Worm (Caenorhabditis elegans): ENCODE data around the gene lrr-1.

lrr-1 gene

DNA sequence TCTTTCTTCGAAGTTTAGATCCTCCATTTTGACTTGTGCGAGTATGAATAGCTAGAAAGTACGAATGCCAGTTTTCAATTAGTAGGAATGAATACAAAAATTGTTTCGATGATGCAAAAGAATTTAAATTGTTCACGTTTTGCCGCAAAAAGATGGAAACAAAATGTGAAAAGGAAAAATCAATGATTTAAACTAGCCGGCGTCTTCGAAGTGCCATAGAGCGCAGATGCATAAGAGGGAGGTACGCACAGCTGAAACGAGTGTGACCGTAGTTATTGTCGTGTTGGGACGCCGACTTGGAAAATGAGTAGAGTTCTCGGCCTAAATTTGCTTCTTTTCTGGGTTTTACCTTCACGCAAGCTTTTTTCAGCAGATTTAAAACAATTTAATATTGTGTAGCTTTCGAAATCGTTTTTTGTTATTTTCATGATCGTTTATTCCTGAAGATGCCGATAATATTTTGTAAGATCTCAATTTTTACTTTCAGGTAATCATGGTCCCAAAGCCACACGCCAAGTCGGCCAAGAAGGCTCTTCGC, 19.0 kb upstream of the lrr-1 start, which contains the start of the genes ify-1 and rpl-22 (continued):
- TF ChIP-seq sox-2 (GFP tag; IDR thresholded peaks at IDR 0.05) = no peak
- TF ChIP-seq lin-11 (tag; optimal IDR thresholded peaks at IDR 0.05) = no peak
- peak; percentile 61 for TF ChIP-seq unc-86 (tag; optimal IDR thresholded peaks at IDR 0.05)
- peak; percentile 87 for TF ChIP-seq ceh-31 (tag; optimal IDR thresholded peaks at IDR 0.05)
- TF ChIP-seq ceh-19 (GFP tag; optimal IDR thresholded peaks at IDR 0.05) = peak; percentile 20
- peak; percentile 31 for TF ChIP-seq hlh-8 (tag; optimal IDR thresholded peaks at IDR 0.05)
- TF ChIP-seq gmeb-2 (tag; optimal IDR thresholded peaks at IDR 0.05) = no peak
- TF ChIP-seq unc-3 (GFP tag; conservative IDR thresholded peaks at IDR 0.05) = no peak
- TF ChIP-seq unc-3 (tag; optimal IDR thresholded peaks at IDR 0.05) = no peak
- TF ChIP-seq T23F11.4 (GFP tag; optimal IDR thresholded peaks at IDR 0.05) = no peak
- peak; percentile 71 for TF ChIP-seq unc-55 (GFP tag; optimal IDR thresholded peaks at IDR 0.05)
- no peak for TF ChIP-seq ttx-3 (tag; optimal IDR thresholded peaks at IDR 0.05)
- TF ChIP-seq ceh-18 (tag; optimal IDR thresholded peaks at IDR 0.05) = peak; percentile 86
- peak; percentile 33 for TF ChIP-seq ztf-16 (tag; optimal IDR thresholded peaks at IDR 0.05)
- TF ChIP-seq pros-1 (tag; optimal IDR thresholded peaks at IDR 0.05) = peak; percentile 73
- peak; percentile 70 for TF ChIP-seq tbx-2 (tag; optimal IDR thresholded peaks at IDR 0.05)
- TF ChIP-seq ahr-1 (tag; optimal IDR thresholded peaks at IDR 0.05) = no peak
- peak; percentile 97 for TF ChIP-seq ceh-48 (tag; optimal IDR thresholded peaks at IDR 0.05)
- TF ChIP-seq hlh-30 (tag; optimal IDR thresholded peaks at IDR 0.05; ENCODE audit: insufficient read depth) = peak; percentile 71
- peak; percentile 82 for TF ChIP-seq dve-1 (tag; optimal IDR thresholded peaks at IDR 0.05)
- peak; percentile 68 for TF ChIP-seq pax-1 (tag; optimal IDR thresholded peaks at IDR 0.05)
- peak; percentile 22 for TF ChIP-seq fax-1 (tag; optimal IDR thresholded peaks at IDR 0.05)
- peak; percentile 36 for TF ChIP-seq pqm-1 (tag; optimal IDR thresholded peaks at IDR 0.05)

DNA sequence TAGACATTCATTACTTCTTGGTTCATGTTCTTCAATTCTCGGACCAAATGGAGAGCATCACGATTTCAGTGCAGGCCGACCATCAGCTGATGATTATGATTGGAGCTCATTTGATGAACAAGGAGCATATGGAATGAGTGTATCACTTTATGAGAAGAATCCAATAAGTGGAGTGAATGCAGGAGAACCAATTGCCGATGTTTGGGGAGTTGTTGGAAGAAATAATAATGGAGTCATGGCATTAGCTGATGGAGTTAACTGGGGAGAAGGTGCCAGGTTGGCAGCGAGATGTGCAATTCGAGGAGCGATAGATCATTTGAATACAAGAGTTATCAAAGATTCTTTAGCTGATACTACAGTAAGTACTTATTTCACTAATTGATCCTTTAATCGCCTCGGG, 14.5 kb upstream of the lrr-1 start:
- TF ChIP-seq syd-9 (tag; optimal IDR thresholded peaks at IDR 0.05) = no peak
- TF ChIP-seq ceh-30 (tag; optimal IDR thresholded peaks at IDR 0.05) = no peak

DNA sequence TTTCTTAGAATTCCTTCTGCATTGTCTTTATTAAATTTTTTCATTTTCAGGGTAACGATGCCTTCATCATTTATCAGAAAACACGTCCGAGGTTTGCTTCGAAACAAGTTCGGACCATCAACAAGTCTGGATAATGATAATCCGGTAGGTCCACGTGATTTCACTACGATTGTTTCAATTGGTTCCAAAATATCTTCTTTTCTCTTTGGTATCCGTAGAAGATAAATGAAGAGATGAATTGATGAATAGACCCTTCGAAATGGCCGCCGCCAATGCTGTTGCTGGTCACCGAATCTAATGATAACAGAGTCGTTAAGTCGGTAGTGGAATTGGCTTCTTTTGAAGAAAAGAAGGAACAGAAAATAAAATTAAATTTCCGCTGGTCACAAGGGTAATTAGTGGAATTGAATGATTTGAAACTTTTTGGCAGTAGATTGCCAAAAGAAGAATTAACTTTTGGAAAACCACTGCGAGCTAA, 13.7 kb upstream of the lrr-1 start, which contains the start of gene F33G12.6:
TSS of gene F33G12.6 (plus strand) at position 51 of the 478 bp plus-strand sequence.
- TF ChIP-seq unc-42 (tag; optimal IDR thresholded peaks at IDR 0.05) = no peak
- TF ChIP-seq dve-1 (tag; optimal IDR thresholded peaks at IDR 0.05) = no peak
- no peak for TF ChIP-seq C08G9.2 (tag; optimal IDR thresholded peaks at IDR 0.05)
- no peak for TF ChIP-seq pros-1 (tag; optimal IDR thresholded peaks at IDR 0.05)
- TF ChIP-seq hlh-15 (tag; optimal IDR thresholded peaks at IDR 0.05) = no peak
- TF ChIP-seq ceh-9 (tag; optimal IDR thresholded peaks at IDR 0.05) = no peak
- no peak for TF ChIP-seq che-1 (tag; optimal IDR thresholded peaks at IDR 0.05)
- TF ChIP-seq sdc-2 (tag; optimal IDR thresholded peaks at IDR 0.05) = no peak
- TF ChIP-seq lim-6 (tag; optimal IDR thresholded peaks at IDR 0.05) = no peak
- no peak for TF ChIP-seq elt-4 (tag; optimal IDR thresholded peaks at IDR 0.05)
- no peak for TF ChIP-seq K02D7.2 (tag; optimal IDR thresholded peaks at IDR 0.05)

DNA sequence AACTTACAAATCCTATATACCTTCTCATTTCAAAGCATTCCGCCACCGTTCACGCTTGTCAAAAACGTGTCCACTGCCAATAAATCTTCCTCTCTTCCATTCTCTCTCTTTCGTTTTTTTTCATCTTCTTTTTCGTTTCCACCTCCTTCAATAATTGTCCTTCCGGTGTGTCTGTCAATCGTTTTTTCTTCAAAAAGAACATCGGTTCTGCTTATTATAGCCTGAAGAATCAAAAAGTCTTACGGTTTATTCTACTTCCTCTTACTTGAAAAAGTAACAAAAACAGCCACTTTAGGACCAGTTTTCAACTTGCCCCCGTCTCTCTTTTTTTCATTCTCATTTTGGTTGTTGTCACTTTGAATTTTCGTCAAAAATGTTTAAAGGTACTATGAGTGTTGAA, 13.0 kb upstream of the lrr-1 start:
- no peak for TF ChIP-seq hlh-6 (tag; optimal IDR thresholded peaks at IDR 0.05)
- TF ChIP-seq ceh-45 (GFP tag; IDR thresholded peaks at IDR 0.05) = no peak
- no peak for TF ChIP-seq hlh-13 (GFP tag; optimal IDR thresholded peaks at IDR 0.05)
- no peak for TF ChIP-seq elt-2 (tag; optimal IDR thresholded peaks at IDR 0.05)
- no peak for TF ChIP-seq elt-4 (tag; optimal IDR thresholded peaks at IDR 0.05)
- no peak for TF ChIP-seq ceh-48 (tag; optimal IDR thresholded peaks at IDR 0.05)
- TF ChIP-seq madf-2 (tag; optimal IDR thresholded peaks at IDR 0.05) = no peak
- no peak for TF ChIP-seq hlh-15 (tag; optimal IDR thresholded peaks at IDR 0.05)
- no peak for TF ChIP-seq T23F11.4 (GFP tag; optimal IDR thresholded peaks at IDR 0.05)

Measured in whole organism, late embryonic.